Fruit fly (Drosophila melanogaster) whole organism, embryonic: ENCODE measurements around the gene dgt2.

Experiments
- Aef1 ChIP-seq: fragments of 200-800 bp; sonication (Bioruptor generic); IDR thresholded peaks from 3 replicates; pipeline ENCODE4 v1.3.6; 2022; ENCODE audit warnings: missing biosample characterization, missing genetic modification characterization
- Atf-2 ChIP-seq: fragments of 200-800 bp; sonication (Bioruptor generic); optimal IDR thresholded peaks from 2 replicates; lab custom pipeline; 2016; ENCODE audit warnings: missing biosample characterization, missing genetic modification characterization
- Atf6 ChIP-seq: fragments of 200-800 bp; sonication (Bioruptor generic); IDR thresholded peaks from 2 replicates; pipeline ENCODE4 v1.3.6; 2022; ENCODE audit warnings: missing biosample characterization, missing genetic modification characterization
- B-H1 ChIP-seq: fragments of 200-800 bp; sonication (Bioruptor generic); IDR thresholded peaks from 3 replicates; pipeline ENCODE4 v1.3.6; 2022; ENCODE audit warnings: missing biosample characterization, missing genetic modification characterization
- Bteb2 ChIP-seq: fragments of 200-800 bp; sonication (Bioruptor generic); optimal IDR thresholded peaks from 2 replicates; lab custom pipeline; 2016; ENCODE audit warnings: missing biosample characterization, missing genetic modification characterization
- CG10366 ChIP-seq: fragments of 200-800 bp; sonication (Bioruptor generic); IDR thresholded peaks from 2 replicates; pipeline ENCODE4 v1.3.6; 2022; ENCODE audit warnings: missing biosample characterization, missing genetic modification characterization
- CG11093 ChIP-seq: fragments of 200-800 bp; sonication (Bioruptor generic); IDR thresholded peaks from 3 replicates; pipeline ENCODE4 v1.3.6; 2022; ENCODE audit warnings: missing biosample characterization, missing genetic modification characterization
- CG11504 ChIP-seq: fragments of 200-800 bp; sonication (Bioruptor generic); optimal IDR thresholded peaks from 3 replicates; lab custom pipeline; 2019; ENCODE audit warnings: missing biosample characterization, mild to moderate bottlenecking, missing genetic modification characterization, moderate library complexity
- CG12155 ChIP-seq: fragments of 200-800 bp; sonication (Bioruptor generic); optimal IDR thresholded peaks from 3 replicates; lab custom pipeline; 2016; ENCODE audit warnings: missing biosample characterization, missing genetic modification characterization
- CG13123 ChIP-seq: fragments of 200-800 bp; sonication (Bioruptor generic); optimal IDR thresholded peaks from 2 replicates; lab custom pipeline; 2016; ENCODE audit warnings: missing biosample characterization, missing genetic modification characterization
- CG13287 ChIP-seq: fragments of 200-800 bp; sonication (Bioruptor generic); IDR thresholded peaks from 2 replicates; pipeline ENCODE4 v1.3.6; 2022; ENCODE audit warnings: missing biosample characterization, missing genetic modification characterization; ENCODE audit not compliant: partially characterized antibody
- CG14860 ChIP-seq: fragments of 200-800 bp; sonication (Bioruptor generic); IDR thresholded peaks from 3 replicates; pipeline ENCODE4 v1.3.6; 2022; ENCODE audit warnings: missing biosample characterization, missing genetic modification characterization; ENCODE audit not compliant: partially characterized antibody
- CG1603 ChIP-seq: fragments of 200-800 bp; sonication (Bioruptor generic); optimal IDR thresholded peaks from 2 replicates; lab custom pipeline; 2019; ENCODE audit warnings: missing biosample characterization, mild to moderate bottlenecking, missing genetic modification characterization, moderate library complexity
- CG17359 ChIP-seq: fragments of 200-800 bp; sonication (Bioruptor generic); optimal IDR thresholded peaks from 3 replicates; lab custom pipeline; 2018; ENCODE audit warnings: missing biosample characterization, mild to moderate bottlenecking, missing genetic modification characterization, moderate library complexity
- CG2116 ChIP-seq: fragments of 200-800 bp; sonication (Bioruptor generic); optimal IDR thresholded peaks from 3 replicates; lab custom pipeline; 2018; ENCODE audit warnings: missing biosample characterization, mild to moderate bottlenecking, missing genetic modification characterization
- CG31224 ChIP-seq: fragments of 200-800 bp; sonication (Bioruptor generic); IDR thresholded peaks from 2 replicates; pipeline ENCODE4 v1.3.6; 2022; ENCODE audit warnings: missing biosample characterization, missing genetic modification characterization
- CG3726 ChIP-seq: fragments of 200-800 bp; sonication (Bioruptor generic); IDR thresholded peaks from 3 replicates; pipeline ENCODE4, ENCODE4 v1.3.6; 2022; ENCODE audit warnings: missing biosample characterization, missing genetic modification characterization
- CG4854 ChIP-seq: fragments of 200-800 bp; sonication (Bioruptor generic); optimal IDR thresholded peaks from 2 replicates; lab custom pipeline; 2016; ENCODE audit warnings: missing biosample characterization, missing genetic modification characterization, inconsistent platforms
- CG5180 ChIP-seq: fragments of 200-800 bp; sonication (Bioruptor generic); optimal IDR thresholded peaks from 3 replicates; lab custom pipeline; 2017; ENCODE audit warnings: missing biosample characterization, missing genetic modification characterization, mild to moderate bottlenecking, moderate library complexity, missing genetic modification reagents
- CG6254 ChIP-seq: fragments of 200-800 bp; sonication (Bioruptor generic); optimal IDR thresholded peaks from 3 replicates; lab custom pipeline; 2017; ENCODE audit warnings: mild to moderate bottlenecking, missing biosample characterization, missing genetic modification reagents, missing genetic modification characterization
- CG6654 ChIP-seq: fragments of 200-800 bp; sonication (Bioruptor generic); optimal IDR thresholded peaks from 2 replicates; lab custom pipeline; 2017; ENCODE audit warnings: missing biosample characterization, mild to moderate bottlenecking, missing genetic modification characterization
- CG6689 ChIP-seq: fragments of 200-800 bp; sonication (Bioruptor generic); IDR thresholded peaks from 2 replicates; pipeline ENCODE4 v1.3.6; 2022; ENCODE audit warnings: missing biosample characterization, missing genetic modification characterization
- CG7556 ChIP-seq: fragments of 200-800 bp; sonication (Bioruptor generic); optimal IDR thresholded peaks from 2 replicates; lab custom pipeline; 2017; ENCODE audit warnings: missing biosample characterization, mild to moderate bottlenecking, missing genetic modification characterization
- CTCF ChIP-seq: fragments of 200-800 bp; sonication (Bioruptor generic); optimal IDR thresholded peaks from 2 replicates; lab custom pipeline; 2017; ENCODE audit warnings: missing biosample characterization, mild to moderate bottlenecking, missing genetic modification characterization, moderate library complexity
- Camta ChIP-seq: fragments of 200-800 bp; sonication (Bioruptor generic); optimal IDR thresholded peaks from 2 replicates; lab custom pipeline; 2016; ENCODE audit warnings: missing biosample characterization, missing genetic modification characterization
- Drgx ChIP-seq: fragments of 200-800 bp; sonication (Bioruptor generic); IDR thresholded peaks from 2 replicates; pipeline ENCODE4 v1.3.6; 2022; ENCODE audit warnings: missing biosample characterization, missing genetic modification characterization
- ERR ChIP-seq: fragments of 200-800 bp; sonication (Bioruptor generic); optimal IDR thresholded peaks from 2 replicates; lab custom pipeline; 2016; ENCODE audit warnings: missing biosample characterization, missing genetic modification characterization
- Ets65A ChIP-seq: fragments of 200-800 bp; sonication (Bioruptor generic); peaks from one replicate; lab custom pipeline; 2016; ENCODE audit warnings: missing biosample characterization, missing genetic modification characterization
- Ets97D ChIP-seq: fragments of 200-800 bp; sonication (Bioruptor generic); optimal IDR thresholded peaks from 3 replicates; lab custom pipeline; 2016; ENCODE audit warnings: missing biosample characterization, missing genetic modification characterization
- Fer3 ChIP-seq: fragments of 200-800 bp; sonication (Bioruptor generic); optimal IDR thresholded peaks from 2 replicates; lab custom pipeline; 2018; ENCODE audit warnings: missing biosample characterization, mild to moderate bottlenecking, missing genetic modification characterization, moderate library complexity
- Hey ChIP-seq: fragments of 200-800 bp; sonication (Bioruptor generic); optimal IDR thresholded peaks from 3 replicates; lab custom pipeline; 2018; ENCODE audit warnings: missing biosample characterization, mild to moderate bottlenecking, missing genetic modification characterization
- Hr51 ChIP-seq, 2 experiments: fragments of 200-800 bp; sonication (Bioruptor generic); optimal IDR thresholded peaks; 2 replicates in 1 of 2; 3 replicates in 1 of 2; lab custom pipeline; 2016 to 2018; ENCODE audit warnings: missing biosample characterization in 2 of 2, missing genetic modification characterization in 2 of 2, mild to moderate bottlenecking in 1 of 2, moderate library complexity in 1 of 2
- MTF-1 ChIP-seq: fragments of 200-800 bp; sonication (Bioruptor generic); optimal IDR thresholded peaks from 2 replicates; lab custom pipeline; 2018; ENCODE audit warnings: missing biosample characterization, mild to moderate bottlenecking, missing genetic modification characterization, borderline replicate concordance
- NC2α ChIP-seq: fragments of 200-800 bp; sonication (Bioruptor generic); optimal IDR thresholded peaks from 2 replicates; lab custom pipeline; 2016; ENCODE audit warnings: missing biosample characterization, missing genetic modification characterization
- Sox102F ChIP-seq: fragments of 200-800 bp; sonication (Bioruptor generic); optimal IDR thresholded peaks from 2 replicates; lab custom pipeline; 2018; ENCODE audit warnings: missing biosample characterization, mild to moderate bottlenecking, missing genetic modification characterization, moderate library complexity
- Xbp1 ChIP-seq: fragments of 200-800 bp; sonication (Bioruptor generic); optimal IDR thresholded peaks from 3 replicates; lab custom pipeline; 2016; ENCODE audit warnings: missing biosample characterization, mild to moderate bottlenecking, missing genetic modification characterization
- abd-A ChIP-seq: fragments of 200-800 bp; sonication (Bioruptor generic); optimal IDR thresholded peaks from 3 replicates; lab custom pipeline; 2019; ENCODE audit warnings: missing biosample characterization, mild to moderate bottlenecking, missing genetic modification characterization, moderate library complexity
- al ChIP-seq: fragments of 200-800 bp; sonication (Bioruptor generic); IDR thresholded peaks from 2 replicates; pipeline ENCODE4 v1.3.6; 2022; ENCODE audit warnings: missing biosample characterization, missing genetic modification characterization
- ash1 ChIP-seq: fragments of 200-800 bp; sonication (Bioruptor generic); optimal IDR thresholded peaks from 2 replicates; lab custom pipeline; 2018; ENCODE audit warnings: missing biosample characterization, mild to moderate bottlenecking, missing genetic modification characterization
- az2 ChIP-seq: fragments of 200-800 bp; sonication (Bioruptor generic); optimal IDR thresholded peaks from 3 replicates; lab custom pipeline; 2016; ENCODE audit warnings: missing biosample characterization, missing genetic modification characterization
- br ChIP-seq: fragments of >200 bp; optimal IDR thresholded peaks from 2 replicates; lab custom pipeline; 2017
- cwo ChIP-seq: fragments of 200-800 bp; sonication (Bioruptor generic); optimal IDR thresholded peaks from 3 replicates; lab custom pipeline; 2017; ENCODE audit warnings: missing biosample characterization, missing genetic modification characterization, mild to moderate bottlenecking, moderate library complexity, missing genetic modification reagents
- esg ChIP-seq: fragments of 200-800 bp; sonication (Bioruptor generic); conservative IDR thresholded peaks from 2 replicates; pipeline ENCODE4 v1.3.6; 2022; ENCODE audit warnings: missing biosample characterization, missing genetic modification characterization
- h ChIP-seq: fragments of >200 bp; optimal IDR thresholded peaks from 2 replicates; lab custom pipeline; 2017
- ind ChIP-seq: fragments of 200-800 bp; sonication (Bioruptor generic); optimal IDR thresholded peaks from 3 replicates; lab custom pipeline; 2016; ENCODE audit warnings: missing biosample characterization, missing genetic modification characterization
- knrl ChIP-seq: fragments of 200-800 bp; sonication (Bioruptor generic); IDR thresholded peaks from 3 replicates; pipeline ENCODE4 v1.3.6; 2022; ENCODE audit warnings: missing biosample characterization, missing genetic modification characterization; ENCODE audit not compliant: partially characterized antibody
- nom ChIP-seq: fragments of 200-800 bp; sonication (Bioruptor generic); optimal IDR thresholded peaks from 2 replicates; lab custom pipeline; 2017; ENCODE audit warnings: missing biosample characterization, missing genetic modification characterization, mild to moderate bottlenecking, moderate library complexity, missing genetic modification reagents
- phol ChIP-seq: fragments of 200-800 bp; sonication (Bioruptor generic); optimal IDR thresholded peaks from 3 replicates; lab custom pipeline; 2018; ENCODE audit warnings: missing biosample characterization, mild to moderate bottlenecking, missing genetic modification characterization, moderate library complexity
- salm ChIP-seq: fragments of 200-800 bp; sonication (Bioruptor generic); optimal IDR thresholded peaks from 2 replicates; lab custom pipeline; 2018; ENCODE audit warnings: missing biosample characterization, mild to moderate bottlenecking, missing genetic modification characterization
- tll ChIP-seq, 2 experiments: fragments of 200-800 bp in 1 of 2; fragments of >200 bp in 1 of 2; sonication (Bioruptor generic) in 1 of 2; optimal IDR thresholded peaks; 2 replicates each; lab custom pipeline; 2017 to 2019; ENCODE audit warnings: missing biosample characterization in 2 of 2, missing genetic modification characterization in 2 of 2, mild to moderate bottlenecking in 1 of 2, moderate library complexity in 1 of 2
- twi ChIP-seq: fragments of 200-800 bp; optimal IDR thresholded peaks from 2 replicates; lab custom pipeline; 2019; ENCODE audit warnings: missing biosample characterization, mild to moderate bottlenecking, missing genetic modification characterization, moderate library complexity
- usp ChIP-seq: fragments of >200 bp; optimal IDR thresholded peaks from 2 replicates; lab custom pipeline; 2017; ENCODE audit warnings: missing biosample characterization, missing genetic modification characterization
- vvl ChIP-seq: fragments of 200-800 bp; sonication (Bioruptor generic); IDR thresholded peaks from 2 replicates; pipeline ENCODE4 v1.3.6; 2022; ENCODE audit warnings: missing biosample characterization, missing genetic modification characterization
- zfh1 ChIP-seq: fragments of 200-800 bp; sonication (Bioruptor generic); IDR thresholded peaks from 3 replicates; pipeline ENCODE4 v1.3.6; 2022; ENCODE audit warnings: missing biosample characterization, missing genetic modification characterization

Gene dgt2

dm6 chr2L:11989729-11990128 is at the start of gene dgt2, which contains the start of gene zuc (continued):
- TF ChIP-seq Aef1 (no peak), CG31224 (no peak), twi (tag; lab: Kevin White, UChicago) (no peak), CG13287 (peak; percentile 58), Fer3 (no peak), CG1603 (tag; lab: Kevin White, UChicago) (peak; percentile 45), Atf-2 (no peak), NC2α (GFP tag; lab: Kevin White, UChicago) (no peak), CG11093 (GFP tag; lab: Robert Waterston, UW) (no peak), zfh1 (GFP tag; lab: Robert Waterston, UW) (no peak), vvl (peak; percentile 22; the same call in 1 of the 2 replicates), CG6254 (GFP tag; lab: Kevin White, UChicago) (no peak), Bteb2 (GFP tag; lab: Kevin White, UChicago) (no peak), CG13123 (GFP tag; lab: Kevin White, UChicago) (no peak), Xbp1 (GFP tag; lab: Kevin White, UChicago) (no peak), ERR (GFP tag; lab: Kevin White, UChicago) (no peak), B-H1 (GFP tag; lab: Robert Waterston, UW) (no peak), al (no peak), Drgx (GFP tag; lab: Robert Waterston, UW) (no peak), Atf6 (no peak), phol (tag; lab: Kevin White, UChicago) (peak; percentile 32), CG6654 (GFP tag; lab: Kevin White, UChicago) (no peak), salm (tag; lab: Kevin White, UChicago) (no peak), CG10366 (GFP tag; lab: Robert Waterston, UW) (no peak), CG3726 (no peak), br (lab: Kevin White, UChicago) (no peak), nom (GFP tag; lab: Kevin White, UChicago) (no peak), knrl (0 out of 3 replicates have a peak, but pooled peaks have one; percentile 9), CG7556 (GFP tag; lab: Kevin White, UChicago) (no peak), Ets65A (GFP tag; lab: Kevin White, UChicago) (no peak), Hey (no peak), CG4854 (no peak), Ets97D (GFP tag; lab: Kevin White, UChicago) (peak; percentile 22), CG14860 (GFP tag; lab: Robert Waterston, UW) (no peak), abd-A (tag; lab: Kevin White, UChicago) (no peak)
- TF ChIP-seq, all 482 proteins: peak for 51

dm6 chr2L:11940620-11941019 is 49.1 kb upstream of the dgt2 start:
- TF ChIP-seq CG2116 (GFP tag; lab: Kevin White, UChicago) (no peak), usp (GFP tag; lab: Kevin White, UChicago) (no peak), esg (GFP tag; lab: Robert Waterston, UW) (0 out of 2 replicates have a peak, but pooled peaks have one; percentile 6), tll (GFP tag; optimal IDR thresholded peaks at IDR 0.05; lab: Kevin White, UChicago) (no peak), cwo (no peak), ind (no peak), CG17359 (tag; lab: Kevin White, UChicago) (no peak), Camta (no peak), MTF-1 (GFP tag; lab: Kevin White, UChicago) (no peak), CTCF (GFP tag; lab: Kevin White, UChicago) (peak; percentile 85), ash1 (GFP tag; lab: Kevin White, UChicago) (no peak), CG12155 (GFP tag; lab: Kevin White, UChicago) (no peak), h (no peak), Sox102F (GFP tag; lab: Kevin White, UChicago) (peak; percentile 26), CG5180 (GFP tag; lab: Kevin White, UChicago) (peak; percentile 64), CG6689 (GFP tag; lab: Robert Waterston, UW) (0 out of 2 replicates have a peak, but pooled peaks have one; percentile 22), Hr51 (GFP tag; optimal IDR thresholded peaks at IDR 0.05; lab: Kevin White, UChicago) (peak in 1 of 2 experiments; percentile 13), az2 (peak; percentile 7), CG11504 (tag; lab: Kevin White, UChicago) (peak; percentile 31)
